Fruit fly (Drosophila melanogaster): Measurements from ENCODE around the gene btd.

dm6 chrX:9663666-9664065, 30.3 kb upstream of the btd start:
- TF ChIP-seq psq (optimal IDR thresholded peaks at IDR 0.05) (no peak), EcR (GFP tag; optimal IDR thresholded peaks at IDR 0.05) (no peak), usp (GFP tag; optimal IDR thresholded peaks at IDR 0.05) (no peak)

All from whole organism.